Worm (Caenorhabditis elegans): ENCODE results near the gene asp-3.

DNA sequence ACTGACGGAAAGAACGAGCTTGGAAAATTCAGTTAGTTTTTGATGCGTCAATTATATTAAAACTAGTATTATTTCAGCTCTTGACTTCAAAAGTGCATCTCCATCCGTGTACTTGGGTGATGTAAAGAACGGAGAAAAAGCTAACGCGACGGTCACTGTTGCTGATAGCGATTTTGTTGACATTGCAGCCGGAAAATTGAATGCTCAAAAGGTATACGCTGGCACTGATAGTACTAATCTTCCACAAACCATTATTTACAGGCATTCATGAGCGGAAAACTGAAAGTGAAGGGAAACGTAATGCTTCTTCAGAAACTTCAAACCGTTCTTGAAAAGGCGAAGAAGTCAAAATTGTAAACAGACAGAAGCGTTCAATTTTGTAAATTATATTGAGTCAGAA lies 28.8 kb downstream of the asp-3 start:
- TF ChIP-seq nhr-76 (tag; optimal IDR thresholded peaks at IDR 0.05): no peak
- no peak for TF ChIP-seq nhr-12 (tag; optimal IDR thresholded peaks at IDR 0.05)
- TF ChIP-seq nhr-237 (tag; optimal IDR thresholded peaks at IDR 0.05): no peak
- TF ChIP-seq mdl-1 (tag; optimal IDR thresholded peaks at IDR 0.05): no peak
- no peak for TF ChIP-seq unc-62 (GFP tag; optimal IDR thresholded peaks at IDR 0.05)
- TF ChIP-seq ceh-16 (tag; optimal IDR thresholded peaks at IDR 0.05): no peak
- TF ChIP-seq ZK546.5 (tag; optimal IDR thresholded peaks at IDR 0.05): no peak
- no peak for TF ChIP-seq unc-39 (tag; optimal IDR thresholded peaks at IDR 0.05)
- TF ChIP-seq pha-4 (tag; optimal IDR thresholded peaks at IDR 0.05): peak; percentile 57
- no peak for TF ChIP-seq aly-2 (tag; optimal IDR thresholded peaks at IDR 0.05)
- TF ChIP-seq nhr-77 (tag; optimal IDR thresholded peaks at IDR 0.05): no peak
- no peak for TF ChIP-seq tbx-2 (tag; optimal IDR thresholded peaks at IDR 0.05)
